Worm (Caenorhabditis elegans): ENCODE results near the gene dyrb-1.
A peak's percentile ranks its signal among the peaks of the same experiment; 100 is the strongest.

Gene dyrb-1

DNA sequence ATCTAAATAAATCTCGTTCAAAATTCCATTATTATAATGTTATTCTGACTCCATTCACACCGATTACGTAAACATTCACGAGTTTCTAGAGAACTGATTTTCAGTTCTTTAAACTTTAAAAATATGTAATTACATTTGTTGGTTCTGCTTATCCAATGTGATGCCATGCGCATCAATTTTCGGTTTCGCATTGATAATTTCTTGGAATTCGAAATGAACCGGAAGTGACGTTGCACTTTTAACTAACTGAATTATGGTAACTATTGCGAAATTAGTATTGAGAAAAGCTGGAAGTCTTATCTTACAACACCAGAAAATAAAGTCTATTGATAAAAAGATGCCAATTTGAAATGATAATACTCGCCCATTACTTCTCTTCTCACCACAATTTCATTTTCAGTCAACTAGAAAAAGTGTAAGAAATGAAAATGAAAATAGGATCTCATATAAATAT, 10.9 kb upstream of the dyrb-1 start:
- TF ChIP-seq Y5F2A.4 (GFP tag; optimal IDR thresholded peaks at IDR 0.05) (no peak), lim-7 (GFP tag; IDR thresholded peaks at IDR 0.05) (no peak), ceh-28 (tag; optimal IDR thresholded peaks at IDR 0.05) (no peak), ama-1 (optimal IDR thresholded peaks at IDR 0.05) (no peak), nhr-6 (tag; optimal IDR thresholded peaks at IDR 0.05) (no peak), cey-2 (tag; optimal IDR thresholded peaks at IDR 0.05; ENCODE audit: borderline replicate concordance, insufficient read depth) (no peak), unc-39 (tag; optimal IDR thresholded peaks at IDR 0.05) (no peak), nhr-28 (tag; optimal IDR thresholded peaks at IDR 0.05) (peak; percentile 75), lir-3 (tag; optimal IDR thresholded peaks at IDR 0.05) (no peak), mdt-29 (GFP tag; IDR thresholded peaks at IDR 0.05) (no peak), ztf-11 (tag; optimal IDR thresholded peaks at IDR 0.05) (no peak), hlh-30 (tag; optimal IDR thresholded peaks at IDR 0.05; ENCODE audit: insufficient read depth) (no peak), dpl-1 (GFP tag; optimal IDR thresholded peaks at IDR 0.05) (no peak), nhr-41 (GFP tag; IDR thresholded peaks at IDR 0.05) (no peak), pqm-1 (tag; optimal IDR thresholded peaks at IDR 0.05) (peak; percentile 91), lin-1 (GFP tag; IDR thresholded peaks at IDR 0.05) (peak; percentile 67; the same call in 1 of the 2 replicates), nhr-11 (tag; optimal IDR thresholded peaks at IDR 0.05) (peak; percentile 8), snpc-1.2 (GFP tag; IDR thresholded peaks at IDR 0.05) (no peak), lin-38 (GFP tag; IDR thresholded peaks at IDR 0.05) (no peak), T26A8.4 (GFP tag; IDR thresholded peaks at IDR 0.05) (no peak), nhr-77 (tag; optimal IDR thresholded peaks at IDR 0.05) (peak; percentile 70), lsy-2 (tag; optimal IDR thresholded peaks at IDR 0.05) (peak in 1 of 2 experiments; percentile 46), set-16 (GFP tag; IDR thresholded peaks at IDR 0.05) (no peak), dmd-9 (GFP tag; IDR thresholded peaks at IDR 0.05) (no peak), ceh-20 (GFP tag; IDR thresholded peaks at IDR 0.05) (no peak), ceh-62 (tag; optimal IDR thresholded peaks at IDR 0.05) (no peak), mxl-2 (GFP tag; conservative IDR thresholded peaks at IDR 0.05) (no peak), ceh-44 (GFP tag; IDR thresholded peaks at IDR 0.05) (no peak), unc-62 (GFP tag; optimal IDR thresholded peaks at IDR 0.05 in 1 of 2) (peak in 1 of 2 experiments; percentile 34), unc-62 (tag; optimal IDR thresholded peaks at IDR 0.05) (no peak), daf-19 (GFP tag; conservative IDR thresholded peaks at IDR 0.05) (0 out of 2 replicates have a peak, but pooled peaks have one; percentile 55), nhr-111 (GFP tag; optimal IDR thresholded peaks at IDR 0.05) (no peak), lin-29 (GFP tag; IDR thresholded peaks at IDR 0.05) (no peak), nhr-10 (tag; optimal IDR thresholded peaks at IDR 0.05) (no peak), tag-97 (GFP tag; IDR thresholded peaks at IDR 0.05) (no peak), daf-16 (GFP tag; optimal IDR thresholded peaks at IDR 0.05) (no peak), daf-16 (tag; optimal IDR thresholded peaks at IDR 0.05) (peak; percentile 60), ces-1 (GFP tag; optimal IDR thresholded peaks at IDR 0.05) (peak; percentile 52), F44E2.7 (GFP tag; IDR thresholded peaks at IDR 0.05) (no peak), nhr-42 (GFP tag; IDR thresholded peaks at IDR 0.05) (no peak), hlh-11 (tag; optimal IDR thresholded peaks at IDR 0.05) (peak; percentile 36), zag-1 (tag; optimal IDR thresholded peaks at IDR 0.05) (no peak), sdz-12 (GFP tag; optimal IDR thresholded peaks at IDR 0.05) (no peak), aha-1 (tag) (peak; percentile 69), nhr-48 (tag; optimal IDR thresholded peaks at IDR 0.05) (peak; percentile 58), Y75B8A.6 (GFP tag; IDR thresholded peaks at IDR 0.05) (no peak), dmd-6 (GFP tag; IDR thresholded peaks at IDR 0.05) (peak; percentile 59), tra-1 (GFP tag; IDR thresholded peaks at IDR 0.05) (no peak), daf-12 (tag; optimal IDR thresholded peaks at IDR 0.05) (no peak), vab-7 (GFP tag; IDR thresholded peaks at IDR 0.05) (no peak), unc-130 (GFP tag; optimal IDR thresholded peaks at IDR 0.05) (no peak), hmg-1.1 (GFP tag; IDR thresholded peaks at IDR 0.05) (no peak), D1046.2 (GFP tag; IDR thresholded peaks at IDR 0.05) (no peak), nhr-76 (tag; optimal IDR thresholded peaks at IDR 0.05) (no peak)
